Worm (Caenorhabditis elegans): ENCODE measurements around the gene W09B6.4.

DNA sequence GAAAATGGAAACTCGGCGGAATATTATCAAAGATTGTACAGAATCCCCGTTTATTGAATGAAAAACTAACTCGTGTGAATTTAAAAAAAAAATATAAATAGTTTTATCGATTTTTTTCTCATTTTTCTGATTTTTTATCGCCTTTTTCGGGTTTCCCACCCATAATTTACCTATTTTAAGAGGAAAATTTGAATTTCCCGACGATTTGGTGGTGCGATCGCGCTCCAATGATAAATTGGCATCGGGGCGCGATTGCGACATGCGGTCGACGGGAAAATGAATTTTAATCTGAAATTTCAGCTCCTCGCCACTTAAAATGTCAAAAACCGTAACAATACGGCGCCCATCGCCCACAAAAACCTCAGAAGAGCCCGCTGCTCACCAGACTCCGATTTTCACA lies 13.0 kb downstream of the W09B6.4 start, which contains the start of gene taf-6.1:
- TF ChIP-seq him-1 (tag; optimal IDR thresholded peaks at IDR 0.05) (no peak), W03F9.2 (tag; optimal IDR thresholded peaks at IDR 0.05) (no peak), dao-5 (tag; optimal IDR thresholded peaks at IDR 0.05) (no peak)
